Worm (Caenorhabditis elegans) whole organism, L2 larva: Measurements from ENCODE around the gene F53G2.13.
A peak's percentile ranks its signal among the peaks of the same experiment; 100 is the strongest.

ENCODE experiments used
- C34F6.9 ChIP-seq: fragments of 150-350 bp; optimal IDR thresholded peaks from 2 replicates; lab custom pipeline; 2014; ENCODE audit warnings: missing biosample characterization, missing genetic modification characterization
- F13H6.1 ChIP-seq: sonication (generic microtip); optimal IDR thresholded peaks from 2 replicates; lab custom pipeline; 2016; ENCODE audit warnings: missing genetic modification characterization, missing compliant biosample characterization
- Y55F3AM.14 ChIP-seq: fragments of 200-800 bp; sonication (Bioruptor generic); optimal IDR thresholded peaks from 2 replicates; lab custom pipeline; 2018; ENCODE audit warnings: mild to moderate bottlenecking, missing genetic modification characterization, missing compliant biosample characterization
- ZK546.5 ChIP-seq: sonication (generic microtip); optimal IDR thresholded peaks from 2 replicates; lab custom pipeline; 2017; ENCODE audit warnings: missing biosample characterization, missing genetic modification characterization
- aly-2 ChIP-seq: fragments of 150-350 bp; optimal IDR thresholded peaks from 2 replicates; lab custom pipeline; 2014; ENCODE audit warnings: missing biosample characterization, missing genetic modification characterization
- ama-1 ChIP-seq: fragments of 150-350 bp; optimal IDR thresholded peaks from 2 replicates; lab custom pipeline; 2018; ENCODE audit warnings: inconsistent platforms
- blmp-1 ChIP-seq: sonication (generic microtip); optimal IDR thresholded peaks from 2 replicates; lab custom pipeline; 2017; ENCODE audit warnings: missing genetic modification characterization, mild to moderate bottlenecking, missing compliant biosample characterization, antibody characterized with exemption, moderate library complexity; ENCODE audit not compliant: insufficient read depth
- ceh-16 ChIP-seq: fragments of 150-350 bp; optimal IDR thresholded peaks from 2 replicates; lab custom pipeline; 2014; ENCODE audit warnings: missing biosample characterization, missing genetic modification characterization
- ceh-82 ChIP-seq: fragments of 150-350 bp; optimal IDR thresholded peaks from 2 replicates; lab custom pipeline; 2014; ENCODE audit warnings: missing biosample characterization, missing genetic modification characterization
- crh-2 ChIP-seq: sonication (generic microtip); optimal IDR thresholded peaks from 2 replicates; lab custom pipeline; 2017; ENCODE audit warnings: missing biosample characterization, missing genetic modification characterization
- dmd-4 ChIP-seq: sonication (generic microtip); optimal IDR thresholded peaks from 2 replicates; lab custom pipeline; 2017; ENCODE audit warnings: missing biosample characterization, missing genetic modification characterization
- elt-1 ChIP-seq: fragments of 150-350 bp; optimal IDR thresholded peaks from 2 replicates; lab custom pipeline; 2014; ENCODE audit warnings: missing biosample characterization, missing genetic modification characterization
- elt-3 ChIP-seq: sonication (generic microtip); optimal IDR thresholded peaks from 2 replicates; lab custom pipeline; 2017; ENCODE audit warnings: missing biosample characterization, missing genetic modification characterization
- fos-1 ChIP-seq: fragments of 150-350 bp; optimal IDR thresholded peaks from 2 replicates; lab custom pipeline; 2014; ENCODE audit warnings: missing biosample characterization, missing genetic modification characterization
- gmeb-1 ChIP-seq: fragments of 150-350 bp; optimal IDR thresholded peaks from 2 replicates; lab custom pipeline; 2014; ENCODE audit warnings: missing biosample characterization, missing genetic modification characterization
- lin-11 ChIP-seq: fragments of 150-350 bp; sonication (generic microtip); optimal IDR thresholded peaks from 2 replicates; lab custom pipeline; 2014; ENCODE audit warnings: missing biosample characterization, missing genetic modification characterization, inconsistent platforms, mixed read lengths
- lin-13 ChIP-seq: fragments of 150-350 bp; optimal IDR thresholded peaks from 2 replicates; lab custom pipeline; 2014; ENCODE audit warnings: missing biosample characterization, missing genetic modification reagents, missing genetic modification characterization
- lin-39 ChIP-seq: fragments of 150-350 bp; optimal IDR thresholded peaks from 2 replicates; lab custom pipeline; 2014; ENCODE audit warnings: missing biosample characterization, missing genetic modification reagents, missing genetic modification characterization
- lsy-2 ChIP-seq, 2 experiments: fragments of 150-350 bp in 1 of 2; sonication (generic microtip) in 1 of 2; optimal IDR thresholded peaks; 2 replicates each; lab custom pipeline; 2014 to 2017; ENCODE audit warnings: missing biosample characterization in 2 of 2, missing genetic modification characterization in 2 of 2
- mab-5 ChIP-seq: fragments of 150-350 bp; optimal IDR thresholded peaks from 2 replicates; lab custom pipeline; 2014; ENCODE audit warnings: missing biosample characterization, missing genetic modification characterization
- nhr-10 ChIP-seq: sonication (generic microtip); optimal IDR thresholded peaks from 2 replicates; lab custom pipeline; 2017; ENCODE audit warnings: missing biosample characterization, missing genetic modification characterization
- nhr-11 ChIP-seq: fragments of 150-350 bp; optimal IDR thresholded peaks from 2 replicates; lab custom pipeline; 2014; ENCODE audit warnings: missing biosample characterization, missing genetic modification characterization
- nhr-12 ChIP-seq: fragments of 150-350 bp; optimal IDR thresholded peaks from 2 replicates; lab custom pipeline; 2014; ENCODE audit warnings: missing biosample characterization, missing genetic modification characterization
- nhr-21 ChIP-seq: fragments of 150-350 bp; optimal IDR thresholded peaks from 2 replicates; lab custom pipeline; 2014; ENCODE audit warnings: missing biosample characterization, missing genetic modification characterization
- nhr-23 ChIP-seq: fragments of 150-350 bp; optimal IDR thresholded peaks from 2 replicates; lab custom pipeline; 2014; ENCODE audit warnings: missing biosample characterization, missing genetic modification reagents, missing genetic modification characterization
- nhr-25 ChIP-seq: fragments of 150-350 bp; sonication (generic microtip); optimal IDR thresholded peaks from 3 replicates; lab custom pipeline; 2014; ENCODE audit warnings: missing biosample characterization, missing genetic modification characterization
- nhr-77 ChIP-seq: fragments of 150-350 bp; optimal IDR thresholded peaks from 2 replicates; lab custom pipeline; 2014; ENCODE audit warnings: missing biosample characterization, missing genetic modification characterization
- peb-1 ChIP-seq: fragments of 150-350 bp; optimal IDR thresholded peaks from 2 replicates; lab custom pipeline; 2014; ENCODE audit warnings: missing biosample characterization, missing genetic modification characterization
- sem-4 ChIP-seq: fragments of 150-350 bp; optimal IDR thresholded peaks from 2 replicates; lab custom pipeline; 2014; ENCODE audit warnings: missing biosample characterization, missing genetic modification reagents, missing genetic modification characterization
- skn-1 ChIP-seq: sonication (generic microtip); optimal IDR thresholded peaks from 2 replicates; lab custom pipeline; 2017; ENCODE audit warnings: missing biosample characterization, missing genetic modification characterization
- sma-3 ChIP-seq: sonication (generic microtip); optimal IDR thresholded peaks from 2 replicates; lab custom pipeline; 2016; ENCODE audit warnings: missing genetic modification reagents, missing genetic modification characterization, missing compliant biosample characterization
- sma-9 ChIP-seq, 2 experiments: fragments of 150-350 bp in 1 of 2; sonication (generic microtip) in 1 of 2; optimal IDR thresholded peaks; 2 replicates each; lab custom pipeline; 2014 to 2016; ENCODE audit warnings: missing genetic modification characterization in 2 of 2, mild to moderate bottlenecking in 1 of 2, missing biosample characterization in 1 of 2, missing compliant biosample characterization in 1 of 2, missing genetic modification reagents in 1 of 2, moderate library complexity in 1 of 2
- snpc-4 ChIP-seq: fragments of 150-350 bp; optimal IDR thresholded peaks from 2 replicates; lab custom pipeline; 2014; ENCODE audit warnings: missing biosample characterization, missing genetic modification characterization
- unc-39 ChIP-seq: fragments of 150-350 bp; optimal IDR thresholded peaks from 2 replicates; lab custom pipeline; 2014; ENCODE audit warnings: missing biosample characterization, missing genetic modification characterization
- unc-55 ChIP-seq: fragments of 150-350 bp; sonication (generic microtip); optimal IDR thresholded peaks from 3 replicates; lab custom pipeline; 2014; ENCODE audit warnings: missing biosample characterization, missing genetic modification reagents, missing genetic modification characterization
- unc-62 ChIP-seq: fragments of 150-350 bp; optimal IDR thresholded peaks from 2 replicates; lab custom pipeline; 2014; ENCODE audit warnings: missing biosample characterization, missing genetic modification reagents, missing genetic modification characterization
- zag-1 ChIP-seq: fragments of 150-350 bp; optimal IDR thresholded peaks from 2 replicates; lab custom pipeline; 2014; ENCODE audit warnings: missing biosample characterization, missing genetic modification characterization
- ztf-1 ChIP-seq: fragments of 200-800 bp; sonication (Bioruptor generic); conservative IDR thresholded peaks from 2 replicates; pipeline ENCODE4 v1.3.6; 2022; ENCODE audit warnings: missing genetic modification characterization, missing compliant biosample characterization
- ztf-4 ChIP-seq: fragments of 150-350 bp; optimal IDR thresholded peaks from 2 replicates; lab custom pipeline; 2014; ENCODE audit warnings: missing biosample characterization, missing genetic modification characterization

F53G2.13 gene

DNA sequence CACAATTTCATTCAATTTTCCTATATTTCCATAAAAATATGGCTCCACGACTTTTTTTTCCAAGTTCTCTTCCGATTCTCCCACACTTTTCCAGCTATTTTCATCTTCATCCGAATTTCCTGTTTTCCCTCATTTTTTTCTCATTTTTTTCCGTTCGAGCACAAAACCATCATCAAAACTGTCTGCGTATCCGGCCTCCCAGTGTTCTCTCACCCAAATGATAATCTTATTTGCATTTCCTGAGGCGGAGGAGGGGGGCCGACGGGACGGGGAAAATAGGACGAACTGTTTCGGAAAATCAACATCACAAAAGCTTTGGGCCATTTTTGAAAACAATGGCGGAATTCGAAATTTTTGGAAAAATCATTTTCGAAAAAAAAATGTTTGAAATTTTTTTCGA, 43.3 kb upstream of the F53G2.13 start:
- TF ChIP-seq skn-1 (tag; lab: Kevin White, UChicago) = no peak

DNA sequence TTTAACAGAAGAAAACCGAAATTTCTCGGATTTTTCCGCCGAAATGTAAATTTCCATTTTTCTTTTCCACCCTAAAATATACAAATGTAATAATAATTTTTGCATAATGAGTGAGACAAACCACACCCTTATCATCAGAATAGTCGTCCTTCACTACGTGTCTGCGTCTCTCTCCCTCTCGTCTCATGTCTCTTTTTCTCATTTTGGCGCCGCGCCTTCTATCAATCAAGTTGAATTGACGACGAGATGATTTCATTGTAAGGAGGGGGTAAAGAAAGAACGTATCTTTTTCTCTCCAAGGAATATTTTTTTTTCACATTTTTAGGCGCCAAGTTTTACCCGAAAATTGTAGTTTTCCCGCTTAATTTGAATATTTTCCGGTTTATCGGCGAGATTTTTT, 41.4 kb upstream of the F53G2.13 start:
- TF ChIP-seq C34F6.9 (tag; lab: Kevin White, UChicago) = peak; percentile 13
- no peak for TF ChIP-seq nhr-21 (tag; lab: Kevin White, UChicago)
- no peak for TF ChIP-seq zag-1 (tag; lab: Kevin White, UChicago)
- no peak for TF ChIP-seq unc-55 (GFP tag; lab: Kevin White, UChicago)
- TF ChIP-seq sma-3 (GFP tag; lab: Kevin White, UChicago) = peak; percentile 78
- no peak for TF ChIP-seq ztf-1 (GFP tag; lab: Robert Waterston, UW)
- TF ChIP-seq aly-2 (tag; lab: Kevin White, UChicago) = no peak
- no peak for TF ChIP-seq dmd-4 (tag; lab: Kevin White, UChicago)
- TF ChIP-seq lin-39 = no peak
- no peak for TF ChIP-seq ZK546.5 (tag; lab: Kevin White, UChicago)
- no peak for TF ChIP-seq nhr-77 (tag; lab: Kevin White, UChicago)
- TF ChIP-seq Y55F3AM.14 (GFP tag; lab: Kevin White, UChicago) = no peak
- no peak for TF ChIP-seq lsy-2 (tag; optimal IDR thresholded peaks at IDR 0.05; lab: Kevin White, UChicago)
- TF ChIP-seq nhr-10 = no peak
- TF ChIP-seq unc-62 (GFP tag; lab: Kevin White, UChicago) = no peak
- TF ChIP-seq nhr-12 (tag; lab: Kevin White, UChicago) = no peak
- TF ChIP-seq nhr-23 (tag; lab: Kevin White, UChicago) = no peak
- TF ChIP-seq snpc-4 = no peak
- no peak for TF ChIP-seq ama-1
- TF ChIP-seq lin-11 (tag; lab: Kevin White, UChicago) = no peak
- TF ChIP-seq lin-13 (GFP tag; lab: Kevin White, UChicago) = peak; percentile 8
- no peak for TF ChIP-seq gmeb-1 (tag; lab: Kevin White, UChicago)
- peak; percentile 23 for TF ChIP-seq ceh-16
- TF ChIP-seq mab-5 (tag; lab: Kevin White, UChicago) = no peak
- TF ChIP-seq ztf-4 (tag; lab: Kevin White, UChicago) = no peak
- TF ChIP-seq peb-1 (tag; lab: Kevin White, UChicago) = no peak
- TF ChIP-seq elt-3 (tag; lab: Kevin White, UChicago) = no peak
- peak; percentile 31 for TF ChIP-seq fos-1 (tag; lab: Kevin White, UChicago)
- peak; percentile 89 for TF ChIP-seq sma-9 (GFP tag; optimal IDR thresholded peaks at IDR 0.05; lab: Kevin White, UChicago)
- TF ChIP-seq sma-9 (tag; optimal IDR thresholded peaks at IDR 0.05; lab: Kevin White, UChicago) = no peak
- no peak for TF ChIP-seq sem-4 (tag; lab: Kevin White, UChicago)
- TF ChIP-seq elt-1 (tag; lab: Kevin White, UChicago) = no peak
- TF ChIP-seq unc-39 (tag; lab: Kevin White, UChicago) = no peak
- no peak for TF ChIP-seq nhr-11 (tag; lab: Kevin White, UChicago)
- TF ChIP-seq crh-2 (tag; lab: Kevin White, UChicago) = peak; percentile 36
- peak; percentile 33 for TF ChIP-seq nhr-25 (tag; lab: Kevin White, UChicago)
- no peak for TF ChIP-seq F13H6.1 (tag; lab: Kevin White, UChicago)

DNA sequence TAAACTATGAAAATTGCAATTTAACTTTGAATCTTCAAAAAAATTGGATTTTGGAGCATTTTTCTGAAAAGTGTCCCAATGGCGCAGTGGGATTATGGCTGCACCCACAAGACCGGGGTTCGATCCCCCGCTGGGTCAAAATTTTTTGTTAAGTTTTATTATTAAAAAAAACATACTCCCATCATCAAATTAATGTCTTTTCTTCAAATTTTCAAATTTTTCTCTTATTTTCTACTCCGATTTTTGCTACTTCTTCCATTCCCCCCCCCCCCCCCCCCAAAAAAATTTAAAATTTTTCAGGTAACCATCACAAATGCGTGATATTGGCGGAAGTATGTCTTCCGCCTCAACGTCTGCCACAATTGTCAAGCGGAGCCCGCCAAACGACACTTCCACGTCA, 40.6 kb upstream of the F53G2.13 start, which contains the start of gene vab-19:
TSS of gene vab-19 (plus strand) at position 301 of the 400 bp plus-strand sequence.
- TF ChIP-seq mab-5 (tag; lab: Kevin White, UChicago) = no peak

DNA sequence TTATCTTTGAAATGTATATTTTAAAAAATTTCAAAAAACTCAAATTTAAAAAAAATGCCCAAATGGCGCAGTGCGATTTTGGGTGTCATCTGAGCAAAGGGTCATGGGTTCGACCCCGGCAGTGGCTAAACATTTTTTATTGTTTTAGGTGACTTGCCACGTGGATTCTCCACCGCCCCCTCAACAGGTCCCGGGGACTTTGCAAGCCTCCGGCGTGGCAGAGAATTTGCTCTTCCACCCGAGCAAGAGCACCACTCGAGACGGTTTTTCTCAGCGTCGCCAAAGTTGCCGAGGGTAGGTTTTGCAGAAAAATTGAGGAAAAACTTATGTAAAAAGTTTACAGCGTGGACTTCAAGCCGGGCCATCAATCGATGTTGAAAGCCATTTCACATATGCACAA, 38.4 kb upstream of the F53G2.13 start:
- no peak for TF ChIP-seq nhr-25 (tag; lab: Kevin White, UChicago)
- TF ChIP-seq F13H6.1 (tag; lab: Kevin White, UChicago) = no peak
- no peak for TF ChIP-seq lsy-2 (tag; optimal IDR thresholded peaks at IDR 0.05; lab: Kevin White, UChicago)
- TF ChIP-seq C34F6.9 (tag; lab: Kevin White, UChicago) = no peak
- TF ChIP-seq elt-3 (tag; lab: Kevin White, UChicago) = no peak
- TF ChIP-seq gmeb-1 (tag; lab: Kevin White, UChicago) = no peak
- TF ChIP-seq unc-55 (GFP tag; lab: Kevin White, UChicago) = no peak
- no peak for TF ChIP-seq blmp-1
- no peak for TF ChIP-seq ceh-82 (tag; lab: Kevin White, UChicago)
- no peak for TF ChIP-seq skn-1 (tag; lab: Kevin White, UChicago)
- no peak for TF ChIP-seq ceh-16
- no peak for TF ChIP-seq zag-1 (tag; lab: Kevin White, UChicago)
- TF ChIP-seq sem-4 (tag; lab: Kevin White, UChicago) = no peak
- no peak for TF ChIP-seq ztf-4 (tag; lab: Kevin White, UChicago)
- TF ChIP-seq dmd-4 (tag; lab: Kevin White, UChicago) = no peak
- TF ChIP-seq unc-39 (tag; lab: Kevin White, UChicago) = no peak
- TF ChIP-seq, all 48 proteins: peak for 0
